ENCODE assay signal across 3 fruit fly cellular contexts in the genomic region with DNA sequence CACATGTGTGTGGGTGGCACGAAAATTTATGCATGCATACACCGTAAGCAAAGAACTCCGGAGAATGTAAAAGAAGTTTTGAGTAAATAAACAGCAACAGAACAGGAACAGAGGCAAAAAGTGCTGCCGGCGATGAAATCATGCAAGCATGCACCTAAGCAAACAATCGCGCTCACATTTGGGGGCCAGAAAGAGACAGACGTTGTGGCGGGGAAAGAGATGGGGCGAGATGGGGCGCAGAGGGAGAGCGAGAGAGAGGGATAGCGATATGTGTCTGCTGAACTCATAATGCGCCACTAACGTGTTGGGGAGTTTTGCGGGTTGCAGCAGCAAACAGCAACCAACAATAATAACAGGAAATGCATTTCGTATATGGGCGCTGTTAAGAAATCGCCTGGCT.
TF ChIP-seq lines count a peak whose summit lies in the region.

No protein-coding gene starts in this region.

- TF ChIP-seq CTCF in whole organism, embryonic (GFP tag; optimal IDR thresholded peaks at IDR 0.05; lab: Kevin White, UChicago): no peak

TF ChIP-seq in whole organism, embryonic, 481 proteins besides CTCF, POLR2A, EP300 and RAD21 (continues in another document):
- TF ChIP-seq C15 (GFP tag; IDR thresholded peaks at IDR 0.05; lab: Robert Waterston, UW) (no peak), CG17612 (GFP tag; IDR thresholded peaks at IDR 0.05; lab: Robert Waterston, UW) (no peak), Dek (tag; optimal IDR thresholded peaks at IDR 0.05; lab: Kevin White, UChicago) (no peak), Doc2 (GFP tag; IDR thresholded peaks at IDR 0.05; lab: Robert Waterston, UW) (no peak), CG9215 (GFP tag; IDR thresholded peaks at IDR 0.05; lab: Robert Waterston, UW) (no peak), Atf-2 (GFP tag; optimal IDR thresholded peaks at IDR 0.05; lab: Kevin White, UChicago) (no peak), ab (GFP tag; optimal IDR thresholded peaks at IDR 0.05; lab: Kevin White, UChicago) (no peak), gcm (GFP tag; optimal IDR thresholded peaks at IDR 0.05; lab: Kevin White, UChicago) (peak; percentile 28), CG12942 (GFP tag; optimal IDR thresholded peaks at IDR 0.05; lab: Kevin White, UChicago) (no peak), gce (GFP tag; IDR thresholded peaks at IDR 0.05; lab: Robert Waterston, UW) (no peak; the same call in 2 of the 3 replicates), pb (GFP tag; optimal IDR thresholded peaks at IDR 0.05; lab: Kevin White, UChicago) (no peak), psq (GFP tag; optimal IDR thresholded peaks at IDR 0.05; lab: Kevin White, UChicago) (no peak), ERR (GFP tag; optimal IDR thresholded peaks at IDR 0.05; lab: Kevin White, UChicago) (no peak), Ets65A (GFP tag; lab: Kevin White, UChicago) (peak; percentile 54), CG9797 (GFP tag; optimal IDR thresholded peaks at IDR 0.05; lab: Kevin White, UChicago) (no peak), HmgZ (tag; optimal IDR thresholded peaks at IDR 0.05; lab: Kevin White, UChicago) (no peak), Sin3A (optimal IDR thresholded peaks at IDR 0.05; lab: Kevin White, UChicago) (no peak), trh (GFP tag; optimal IDR thresholded peaks at IDR 0.05; lab: Kevin White, UChicago) (no peak), HLH4C (GFP tag; IDR thresholded peaks at IDR 0.05; lab: Robert Waterston, UW; ENCODE audit: partially characterized antibody) (no peak), CG2712 (tag; optimal IDR thresholded peaks at IDR 0.05; lab: Kevin White, UChicago) (no peak), stwl (tag; optimal IDR thresholded peaks at IDR 0.05; lab: Kevin White, UChicago) (peak; percentile 4), Ets97D (GFP tag; optimal IDR thresholded peaks at IDR 0.05; lab: Kevin White, UChicago) (no peak), CG2875 (GFP tag; optimal IDR thresholded peaks at IDR 0.05; lab: Kevin White, UChicago) (no peak), dimm (GFP tag; IDR thresholded peaks at IDR 0.05; lab: Robert Waterston, UW) (no peak), oc (tag; optimal IDR thresholded peaks at IDR 0.05; lab: Kevin White, UChicago) (no peak), lola (GFP tag; optimal IDR thresholded peaks at IDR 0.05; lab: Kevin White, UChicago) (no peak), CG33557 (GFP tag; optimal IDR thresholded peaks at IDR 0.05; lab: Kevin White, UChicago) (peak; percentile 3), CG3163 (GFP tag; optimal IDR thresholded peaks at IDR 0.05; lab: Kevin White, UChicago) (no peak), CG7372 (GFP tag; IDR thresholded peaks at IDR 0.05; lab: Robert Waterston, UW) (no peak), esg (GFP tag; conservative IDR thresholded peaks at IDR 0.05; lab: Robert Waterston, UW) (no peak), bowl (GFP tag; IDR thresholded peaks at IDR 0.05; lab: Robert Waterston, UW) (no peak)

TF ChIP-seq in whole organism, prepupa, 60 proteins besides CTCF, POLR2A, EP300 and RAD21:
- peak; percentile 65 for TF ChIP-seq fkh (GFP tag; optimal IDR thresholded peaks at IDR 0.05; lab: Kevin White, UChicago)
- peak; percentile 40 for TF ChIP-seq Eip78C (GFP tag; lab: Kevin White, UChicago)
- TF ChIP-seq Sox14 (GFP tag; optimal IDR thresholded peaks at IDR 0.05; lab: Kevin White, UChicago): no peak
- TF ChIP-seq CG6163 (GFP tag; IDR thresholded peaks at IDR 0.05; lab: Robert Waterston, UW): peak; percentile 12; the same call in 1 of the 3 replicates
- no peak for TF ChIP-seq CG8119 (GFP tag; IDR thresholded peaks at IDR 0.05; lab: Robert Waterston, UW)
TF ChIP-seq in whole organism, prepupa: peak in this region for 3.

TF ChIP-seq in whole organism, pupa, 21 proteins besides CTCF, POLR2A, EP300 and RAD21:
- TF ChIP-seq rn (GFP tag; IDR thresholded peaks at IDR 0.05; lab: Robert Waterston, UW) (no peak), CG13204 (GFP tag; optimal IDR thresholded peaks at IDR 0.05; lab: Kevin White, UChicago) (peak; percentile 24), CG15710 (tag; optimal IDR thresholded peaks at IDR 0.05; lab: Kevin White, UChicago) (no peak), fd96Ca (GFP tag; IDR thresholded peaks at IDR 0.05; lab: Robert Waterston, UW) (0 out of 3 replicates have a peak, but pooled peaks have one; percentile 39)

Comparison
In these comparisons a context has a peak if more than half of its experiments do, and no peak if none do; other contexts are left out.
1. Of the 7 proteins assayed by ChIP-seq in both whole organism, embryonic and whole organism, prepupa: peak only in whole organism, embryonic: Blimp-1; only in whole organism, prepupa: none; in both: none; in neither: 6.